Fruit fly (Drosophila melanogaster) whole organism, pupa: ENCODE data around the gene Nca.

Experiments
- CG10348 ChIP-seq: fragments of 200-800 bp; sonication (Bioruptor generic); IDR thresholded peaks from 2 replicates; pipeline ENCODE4 v1.3.6; 2022; ENCODE audit warnings: missing biosample characterization, missing genetic modification characterization
- CG12605 ChIP-seq: fragments of 200-800 bp; sonication (Bioruptor generic); IDR thresholded peaks from 2 replicates; pipeline ENCODE4 v1.3.6; 2022; ENCODE audit warnings: missing biosample characterization, missing genetic modification characterization
- CG13204 ChIP-seq: fragments of 200-800 bp; sonication (Bioruptor generic); optimal IDR thresholded peaks from 2 replicates; lab custom pipeline; 2018; ENCODE audit warnings: missing biosample characterization, mild to moderate bottlenecking, missing genetic modification characterization, moderate library complexity
- CG14655 ChIP-seq: fragments of 200-800 bp; sonication (Bioruptor generic); optimal IDR thresholded peaks from 3 replicates; lab custom pipeline; 2017; ENCODE audit warnings: mild to moderate bottlenecking, missing biosample characterization, missing genetic modification reagents, missing genetic modification characterization
- CG15710 ChIP-seq: fragments of 200-800 bp; sonication (Bioruptor generic); optimal IDR thresholded peaks from 2 replicates; lab custom pipeline; 2018; ENCODE audit warnings: missing biosample characterization, mild to moderate bottlenecking, missing genetic modification characterization, moderate library complexity
- CG17806 ChIP-seq: fragments of 200-800 bp; sonication (Bioruptor generic); optimal IDR thresholded peaks from 2 replicates; lab custom pipeline; 2018; ENCODE audit warnings: missing biosample characterization, mild to moderate bottlenecking, missing genetic modification characterization, moderate library complexity
- CG32121 ChIP-seq: fragments of 200-800 bp; sonication (Bioruptor generic); IDR thresholded peaks from 2 replicates; pipeline ENCODE4 v1.3.6; 2022; ENCODE audit warnings: missing biosample characterization, missing genetic modification characterization
- CG34367 ChIP-seq: fragments of 200-800 bp; sonication (Bioruptor generic); optimal IDR thresholded peaks from 2 replicates; lab custom pipeline; 2018; ENCODE audit warnings: missing biosample characterization, mild to moderate bottlenecking, missing genetic modification characterization
- CG4496 ChIP-seq: fragments of 200-800 bp; sonication (Bioruptor generic); IDR thresholded peaks from 3 replicates; pipeline ENCODE4 v1.3.6; 2022; ENCODE audit warnings: missing biosample characterization, missing genetic modification characterization
- CG8159 ChIP-seq: fragments of 200-800 bp; sonication (Bioruptor generic); optimal IDR thresholded peaks from 3 replicates; lab custom pipeline; 2018; ENCODE audit warnings: missing biosample characterization, mild to moderate bottlenecking, missing genetic modification characterization, moderate library complexity
- CG8301 ChIP-seq: fragments of 200-800 bp; sonication (Bioruptor generic); optimal IDR thresholded peaks from 2 replicates; lab custom pipeline; 2018; ENCODE audit warnings: missing biosample characterization, mild to moderate bottlenecking, missing genetic modification characterization
- CG9948 ChIP-seq: fragments of 200-800 bp; sonication (Bioruptor generic); optimal IDR thresholded peaks from 2 replicates; lab custom pipeline; 2018; ENCODE audit warnings: missing biosample characterization, mild to moderate bottlenecking, missing genetic modification characterization, moderate library complexity
- D1 ChIP-seq: fragments of 200-800 bp; sonication (Bioruptor generic); optimal IDR thresholded peaks from 2 replicates; lab custom pipeline; 2018; ENCODE audit warnings: missing biosample characterization, mild to moderate bottlenecking, missing genetic modification characterization, moderate library complexity
- EcR ChIP-seq: fragments of 200-800 bp; sonication (Bioruptor generic); optimal IDR thresholded peaks from 3 replicates; lab custom pipeline; 2019; ENCODE audit warnings: missing biosample characterization, missing genetic modification characterization, mild to moderate bottlenecking, moderate library complexity, missing genetic modification reagents
- Ets98B ChIP-seq: fragments of 200-800 bp; sonication (Bioruptor generic); IDR thresholded peaks from 2 replicates; pipeline ENCODE4 v1.3.6; 2022; ENCODE audit warnings: missing biosample characterization, missing genetic modification characterization
- Pif1A ChIP-seq: fragments of 200-800 bp; sonication (Bioruptor generic); optimal IDR thresholded peaks from 3 replicates; lab custom pipeline; 2016; ENCODE audit warnings: missing biosample characterization, missing genetic modification characterization
- Pif1B ChIP-seq: fragments of 200-800 bp; sonication (Bioruptor generic); optimal IDR thresholded peaks from 3 replicates; lab custom pipeline; 2016; ENCODE audit warnings: missing biosample characterization, missing genetic modification characterization
- Snoo ChIP-seq: fragments of 200-800 bp; sonication (Bioruptor generic); optimal IDR thresholded peaks from 3 replicates; lab custom pipeline; 2017; ENCODE audit warnings: missing biosample characterization, mild to moderate bottlenecking, missing genetic modification characterization, inconsistent platforms
- fd96Ca ChIP-seq: fragments of 200-800 bp; sonication (Bioruptor generic); IDR thresholded peaks from 3 replicates; pipeline ENCODE4 v1.3.6; 2022; ENCODE audit warnings: missing biosample characterization, missing genetic modification characterization
- gl ChIP-seq: fragments of 200-800 bp; sonication (Bioruptor generic); optimal IDR thresholded peaks from 2 replicates; lab custom pipeline; 2018; ENCODE audit warnings: missing biosample characterization, mild to moderate bottlenecking, missing genetic modification characterization
- rn ChIP-seq: fragments of 200-800 bp; sonication (Bioruptor generic); IDR thresholded peaks from 2 replicates; pipeline ENCODE4 v1.3.6; 2022; ENCODE audit warnings: missing biosample characterization, missing genetic modification characterization

Gene Nca

dm6 chr3L:20002482-20003234 lies 11.0 kb downstream of the Nca start, which contains the start of gene CG7668:
Gene CG7668, plus strand, starts transcription at chr3L:20002736.
- TF ChIP-seq CG13204 (GFP tag; lab: Kevin White, UChicago) (no peak), rn (GFP tag; lab: Robert Waterston, UW) (no peak; the same call in 1 of the 2 replicates), CG17806 (peak; percentile 92), CG34367 (tag; lab: Kevin White, UChicago) (peak; percentile 83), Pif1B (peak; percentile 80), CG8159 (peak; percentile 92), fd96Ca (GFP tag; lab: Robert Waterston, UW) (no peak), CG10348 (GFP tag; lab: Robert Waterston, UW) (0 out of 2 replicates have a peak, but pooled peaks have one; percentile 20), CG15710 (tag; lab: Kevin White, UChicago) (peak; percentile 92), Snoo (tag; lab: Kevin White, UChicago) (peak; percentile 91), CG12605 (GFP tag; lab: Robert Waterston, UW) (peak; percentile 89), Ets98B (peak; percentile 93), EcR (GFP tag; lab: Kevin White, UChicago) (no peak), CG14655 (GFP tag; lab: Kevin White, UChicago) (peak; percentile 89), Pif1A (GFP tag; lab: Kevin White, UChicago) (peak; percentile 89), gl (tag; lab: Kevin White, UChicago) (peak; percentile 83), CG32121 (peak; percentile 90), CG9948 (tag; lab: Kevin White, UChicago) (peak; percentile 86), D1 (tag; lab: Kevin White, UChicago) (peak; percentile 81), CG4496 (GFP tag; lab: Robert Waterston, UW) (peak; percentile 96), CG8301 (peak; percentile 87)

dm6 chr3L:20003235-20003493 lies 11.5 kb downstream of the Nca start:
- TF ChIP-seq CG4496 (GFP tag; lab: Robert Waterston, UW) = 0 out of 3 replicates have a peak, but pooled peaks have one; percentile 4
- no peak for TF ChIP-seq Pif1B

- TF ChIP-seq EcR (GFP tag; lab: Kevin White, UChicago) = no peak
- no peak for TF ChIP-seq CG15710 (tag; lab: Kevin White, UChicago)
- no peak for TF ChIP-seq CG14655 (GFP tag; lab: Kevin White, UChicago)
- no peak for TF ChIP-seq rn (GFP tag; lab: Robert Waterston, UW)
- no peak for TF ChIP-seq CG10348 (GFP tag; lab: Robert Waterston, UW)
- no peak for TF ChIP-seq Pif1A (GFP tag; lab: Kevin White, UChicago)
- no peak for TF ChIP-seq CG9948 (tag; lab: Kevin White, UChicago)
- TF ChIP-seq Ets98B = no peak
- no peak for TF ChIP-seq D1 (tag; lab: Kevin White, UChicago)
- TF ChIP-seq Pif1B = no peak
- TF ChIP-seq CG12605 (GFP tag; lab: Robert Waterston, UW) = no peak
- no peak for TF ChIP-seq CG8301
- no peak for TF ChIP-seq CG34367 (tag; lab: Kevin White, UChicago)
- no peak for TF ChIP-seq fd96Ca (GFP tag; lab: Robert Waterston, UW)
- TF ChIP-seq CG13204 (GFP tag; lab: Kevin White, UChicago) = no peak
- TF ChIP-seq gl (tag; lab: Kevin White, UChicago) = no peak
- TF ChIP-seq CG8159 = no peak
- TF ChIP-seq, all 21 proteins: peak for 0
Observed at dm6 chr3L:20004442-20004869, 12.8 kb downstream of the Nca start.

DNA sequence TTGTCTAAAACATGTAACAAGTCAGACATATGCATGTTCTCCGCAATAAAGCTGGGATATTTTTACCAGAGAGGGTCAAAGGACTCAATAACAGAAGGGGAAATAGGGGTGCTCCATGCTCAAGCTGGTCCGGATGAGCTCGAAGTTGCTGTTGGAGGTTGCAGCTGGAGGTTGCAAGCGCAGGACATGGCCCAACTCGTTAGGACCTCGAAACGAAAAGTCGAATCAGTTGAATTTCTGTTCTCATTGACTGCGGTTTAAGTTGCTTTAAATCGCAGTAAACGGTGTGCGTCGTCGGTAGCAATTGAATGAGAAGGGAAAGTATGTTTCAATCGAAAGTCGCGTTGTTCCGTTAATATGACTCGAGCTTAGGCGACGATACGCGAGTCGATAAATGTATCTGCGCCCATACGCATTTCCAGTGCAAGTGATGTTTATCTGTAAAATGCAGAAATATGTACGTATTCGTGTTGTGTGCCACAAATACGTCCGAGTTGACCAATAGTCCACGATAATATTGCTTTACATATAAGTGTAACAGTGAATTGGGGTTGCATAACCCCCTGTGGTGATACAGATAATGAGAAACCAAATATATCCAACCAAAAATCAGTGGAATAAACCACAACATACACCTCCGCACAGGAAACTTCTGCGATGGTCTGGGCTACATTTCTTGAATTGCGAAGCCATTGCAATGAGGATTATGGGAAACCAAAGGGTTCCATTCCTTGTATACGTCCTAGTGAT lies 13.5 kb downstream of the Nca start, which contains the start of gene kug:
kug (plus strand) TSS at position 269 of the 750 bp plus-strand sequence.
- TF ChIP-seq fd96Ca (GFP tag; lab: Robert Waterston, UW) (no peak), EcR (GFP tag; lab: Kevin White, UChicago) (peak; percentile 42), CG12605 (GFP tag; lab: Robert Waterston, UW) (no peak), Snoo (tag; lab: Kevin White, UChicago) (no peak), CG10348 (GFP tag; lab: Robert Waterston, UW) (no peak), Pif1A (GFP tag; lab: Kevin White, UChicago) (no peak)

DNA sequence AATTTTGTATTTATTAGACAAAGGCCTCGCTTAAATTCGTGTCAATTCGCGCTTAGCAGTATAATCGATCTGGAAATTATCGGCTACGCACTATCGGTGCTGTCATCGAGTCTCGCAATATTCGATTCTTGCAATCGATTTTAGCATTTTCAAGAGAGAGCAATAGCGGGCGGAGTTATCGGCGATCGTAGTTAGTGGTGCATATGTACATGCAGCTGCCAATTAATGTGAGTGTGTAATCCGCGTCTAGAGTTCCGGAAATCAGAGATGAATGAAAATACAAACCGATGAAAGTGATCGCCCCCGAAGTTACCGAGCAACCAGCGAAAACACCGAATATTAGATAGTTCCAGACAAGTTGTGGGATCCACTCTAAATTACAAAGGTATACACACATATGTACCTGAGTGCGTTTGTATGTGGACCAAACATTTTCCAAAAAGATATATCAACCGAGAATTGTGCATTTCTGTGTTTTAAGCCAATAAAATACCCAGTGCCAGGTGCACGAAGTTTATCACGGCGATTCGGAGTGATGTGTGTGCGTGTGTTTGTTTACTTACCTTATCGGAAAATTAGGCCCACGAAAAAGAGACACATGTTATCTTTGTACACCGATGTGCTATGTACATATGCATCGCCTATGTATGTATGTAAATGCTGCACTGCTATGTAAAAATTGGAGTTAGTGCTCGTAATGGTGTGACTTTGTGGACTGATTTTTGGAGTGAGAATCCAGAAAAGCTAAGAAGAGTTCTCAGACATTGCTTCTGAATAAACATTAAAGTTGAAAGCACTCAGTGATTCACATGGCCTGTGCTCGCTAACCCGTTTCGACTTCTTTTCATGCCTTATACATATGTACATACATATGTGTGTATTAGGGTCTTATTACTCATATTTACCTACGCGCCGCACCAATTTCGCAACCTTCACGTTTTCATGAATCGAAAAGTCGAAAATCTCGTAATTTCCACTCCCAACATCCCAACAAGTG lies 14.9 kb downstream of the Nca start:
- TF ChIP-seq EcR (GFP tag; lab: Kevin White, UChicago) (peak; percentile 6), CG17806 (no peak), CG13204 (GFP tag; lab: Kevin White, UChicago) (no peak), Pif1B (no peak), fd96Ca (GFP tag; lab: Robert Waterston, UW) (no peak), CG8159 (no peak), CG4496 (GFP tag; lab: Robert Waterston, UW) (no peak), CG8301 (no peak)
